Worm (Caenorhabditis elegans) whole organism, late embryonic: ENCODE measurements around the gene F56A4.3.
"Not testable (repeated sequence)": the region's sequence is repeated elsewhere in the genome, so short reads cannot be mapped to it uniquely, and the experiment has no call there.

Experiments used
- Y22D7AL.16 ChIP-seq: sonication (generic microtip); optimal IDR thresholded peaks from 2 replicates; lab custom pipeline; 2016; ENCODE audit warnings: missing genetic modification characterization, missing compliant biosample characterization
- elt-2 ChIP-seq: sonication (generic microtip); optimal IDR thresholded peaks from 2 replicates; lab custom pipeline; 2016; ENCODE audit warnings: missing genetic modification reagents, missing genetic modification characterization, missing compliant biosample characterization
- eyg-1 ChIP-seq: sonication (generic microtip); optimal IDR thresholded peaks from 2 replicates; lab custom pipeline; 2016; ENCODE audit warnings: missing genotype, missing genetic modification characterization, missing compliant biosample characterization
- gmeb-2 ChIP-seq: sonication (generic microtip); optimal IDR thresholded peaks from 2 replicates; lab custom pipeline; 2016; ENCODE audit warnings: missing genetic modification characterization, inconsistent platforms, missing compliant biosample characterization
- ref-2 ChIP-seq: sonication (generic microtip); optimal IDR thresholded peaks from 2 replicates; lab custom pipeline; 2016; ENCODE audit warnings: missing genetic modification characterization, missing compliant biosample characterization
- ttx-3 ChIP-seq: sonication (generic microtip); optimal IDR thresholded peaks from 2 replicates; lab custom pipeline; 2016; ENCODE audit warnings: missing genetic modification reagents, missing genetic modification characterization, missing compliant biosample characterization
- unc-42 ChIP-seq: sonication (generic microtip); optimal IDR thresholded peaks from 2 replicates; lab custom pipeline; 2016; ENCODE audit warnings: missing genotype, missing genetic modification characterization, missing compliant biosample characterization
- unc-55 ChIP-seq: sonication (generic microtip); optimal IDR thresholded peaks from 2 replicates; lab custom pipeline; 2017; ENCODE audit warnings: missing biosample characterization, missing genetic modification reagents, missing genetic modification characterization

Gene F56A4.3

ce11 chrV:2453114-2453513, at the start of gene F56A4.3:
Gene F56A4.3 (plus strand): TSS chrV:2453414.
- not testable (repeated sequence) for TF ChIP-seq Y22D7AL.16 (tag; lab: Kevin White, UChicago); gmeb-2; elt-2 (tag; lab: Kevin White, UChicago)

ce11 chrV:2407214-2407613, 46.0 kb upstream of the F56A4.3 start, which contains the start of gene str-265:
Gene str-265 (minus strand): TSS chrV:2407314.
- TF ChIP-seq elt-2, ttx-3, eyg-1 (tag; lab: Kevin White, UChicago): not testable (repeated sequence)

- TF ChIP-seq unc-42 (tag; lab: Kevin White, UChicago); ref-2 (tag; lab: Kevin White, UChicago); unc-55: not testable (repeated sequence)
Observed at ce11 chrV:2428024-2428423, 25.2 kb upstream of the F56A4.3 start, which contains the start of gene str-119. Gene str-119 (minus strand): TSS chrV:2428124.
